Worm (Caenorhabditis elegans) whole organism, early embryonic: ENCODE data around the gene ceh-76.

Experiments
- B0310.2 ChIP-seq: sonication (generic microtip); optimal IDR thresholded peaks from 2 replicates; lab custom pipeline; 2016; ENCODE audit warnings: mild to moderate bottlenecking, missing genetic modification characterization, missing compliant biosample characterization
- F13C5.2 ChIP-seq: sonication (generic microtip); optimal IDR thresholded peaks from 2 replicates; lab custom pipeline; 2017; ENCODE audit warnings: mild to moderate bottlenecking, missing genetic modification characterization, inconsistent platforms, missing compliant biosample characterization
- ama-1 ChIP-seq: fragments of 150-350 bp; optimal IDR thresholded peaks from 2 replicates; lab custom pipeline; 2014
- ceh-13 ChIP-seq: fragments of 200-800 bp; sonication (Bioruptor generic); optimal IDR thresholded peaks from 2 replicates; lab custom pipeline; 2018; ENCODE audit warnings: mild to moderate bottlenecking, missing genetic modification characterization, missing compliant biosample characterization
- hmg-4 ChIP-seq: fragments of 200-800 bp; sonication (Bioruptor generic); optimal IDR thresholded peaks from 2 replicates; lab custom pipeline; 2018; ENCODE audit warnings: mild to moderate bottlenecking, missing genetic modification characterization, missing compliant biosample characterization
- hnd-1 ChIP-seq: sonication (generic microtip); optimal IDR thresholded peaks from 2 replicates; lab custom pipeline; 2016; ENCODE audit warnings: missing genetic modification characterization, missing compliant biosample characterization
- pes-1 ChIP-seq: fragments of 200-800 bp; sonication (Bioruptor generic); IDR thresholded peaks from 2 replicates; pipeline ENCODE4 v1.3.6; 2022; ENCODE audit warnings: missing genetic modification reagents, missing genetic modification characterization, missing compliant biosample characterization
- sea-1 ChIP-seq: fragments of 200-800 bp; sonication (Bioruptor generic); conservative IDR thresholded peaks from 2 replicates; pipeline ENCODE4 v1.3.6; 2022; ENCODE audit warnings: missing genetic modification characterization, missing compliant biosample characterization
- tbx-11 ChIP-seq: fragments of 200-800 bp; sonication (Bioruptor generic); IDR thresholded peaks from 2 replicates; pipeline ENCODE4 v1.3.6; 2022; ENCODE audit warnings: missing genetic modification characterization, missing compliant biosample characterization
- tbx-37 ChIP-seq: fragments of 200-800 bp; sonication (Bioruptor generic); conservative IDR thresholded peaks from 2 replicates; pipeline ENCODE4 v1.3.6; 2022; ENCODE audit warnings: missing genetic modification reagents, missing genetic modification characterization, missing compliant biosample characterization
- tra-4 ChIP-seq: sonication (generic microtip); optimal IDR thresholded peaks from 2 replicates; lab custom pipeline; 2017; ENCODE audit warnings: missing genetic modification characterization, missing compliant biosample characterization

DNA sequence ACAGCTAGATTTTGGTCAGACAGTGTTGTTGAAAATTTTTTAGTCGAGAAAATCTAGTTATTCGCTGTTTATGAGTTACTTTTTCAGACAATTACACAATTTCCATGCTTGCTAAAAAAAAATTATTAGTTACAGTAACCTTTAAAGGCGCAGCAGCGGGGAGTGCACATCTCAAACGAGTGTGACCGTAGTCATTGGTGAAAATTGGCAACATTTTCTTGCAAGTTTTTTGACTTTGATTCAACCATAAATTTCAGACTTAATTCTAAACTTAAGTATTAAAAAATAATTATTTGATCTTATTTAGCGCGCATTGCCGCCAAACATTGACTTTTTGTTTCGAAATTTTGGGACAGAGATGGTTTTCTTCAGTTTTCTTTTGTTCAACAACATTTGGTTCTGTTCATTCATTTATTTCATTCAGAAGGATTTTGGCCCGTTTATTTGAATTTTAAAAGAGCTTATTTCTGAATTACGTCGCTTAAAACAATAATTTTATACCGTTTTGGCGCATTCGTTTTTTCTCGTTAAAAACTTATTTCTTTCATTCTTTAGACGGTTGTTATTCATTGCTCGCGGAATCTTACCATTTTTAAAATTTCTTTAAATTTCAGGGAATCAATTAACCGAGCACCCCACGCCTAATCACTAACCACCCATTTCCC lies 34.5 kb upstream of the ceh-76 start, which contains the start of gene oma-2:
- TF ChIP-seq pes-1 (GFP tag; lab: Robert Waterston, UW): no peak
- TF ChIP-seq ama-1 (lab: Kevin White, UChicago): no peak
- TF ChIP-seq tbx-11: no peak
- TF ChIP-seq B0310.2 (tag; lab: Kevin White, UChicago): no peak
- TF ChIP-seq tbx-37 (GFP tag; lab: Robert Waterston, UW): no peak
- no peak for TF ChIP-seq tra-4 (tag; lab: Kevin White, UChicago)
- TF ChIP-seq ceh-13: no peak
- no peak for TF ChIP-seq F13C5.2 (tag; lab: Kevin White, UChicago)
- TF ChIP-seq hnd-1 (tag; lab: Kevin White, UChicago): no peak
- no peak for TF ChIP-seq hmg-4
- TF ChIP-seq sea-1 (GFP tag; lab: Robert Waterston, UW): no peak
